Worm (Caenorhabditis elegans) whole organism, L1 larva: Measurements from ENCODE around the gene let-805.
A peak's percentile ranks its signal among the peaks of the same experiment; 100 is the strongest.

ENCODE experiments used
- C34B4.2 ChIP-seq: sonication (generic microtip); optimal IDR thresholded peaks from 2 replicates; lab custom pipeline; 2017; ENCODE audit warnings: mild to moderate bottlenecking, missing genetic modification characterization, missing compliant biosample characterization
- F16B12.6 ChIP-seq: fragments of 150-350 bp; optimal IDR thresholded peaks from 2 replicates; lab custom pipeline; 2014; ENCODE audit warnings: missing biosample characterization, missing genetic modification characterization
- aha-1 ChIP-seq: fragments of 150-350 bp; optimal IDR thresholded peaks from 2 replicates; lab custom pipeline; 2014; ENCODE audit warnings: missing biosample characterization, missing genetic modification characterization
- aly-2 ChIP-seq: fragments of 150-350 bp; optimal IDR thresholded peaks from 2 replicates; lab custom pipeline; 2014; ENCODE audit warnings: missing biosample characterization, missing genetic modification characterization
- ama-1 ChIP-seq: fragments of 150-350 bp; optimal IDR thresholded peaks from 2 replicates; lab custom pipeline; 2014
- blmp-1 ChIP-seq: fragments of 150-350 bp; optimal IDR thresholded peaks from 2 replicates; lab custom pipeline; 2014; ENCODE audit warnings: missing biosample characterization, missing genetic modification characterization
- dpl-1 ChIP-seq, 3 experiments: fragments of 150-350 bp in 2 of 3; sonication (generic microtip) in 1 of 3; optimal IDR thresholded peaks; 2 replicates each; lab custom pipeline; 2014 to 2017; ENCODE audit warnings: missing biosample characterization in 3 of 3, missing genetic modification characterization in 3 of 3, missing genetic modification reagents in 3 of 3
- dsc-1 ChIP-seq: sonication (generic microtip); optimal IDR thresholded peaks from 2 replicates; lab custom pipeline; 2016; ENCODE audit warnings: mild to moderate bottlenecking, missing genetic modification characterization, missing compliant biosample characterization
- efl-1 ChIP-seq, 4 experiments: fragments of 150-350 bp; optimal IDR thresholded peaks in 3 of 4; peaks in 1 of 4; 1 replicate in 1 of 4; 2 replicates in 3 of 4; lab custom pipeline; 2014; ENCODE audit warnings: missing biosample characterization in 2 of 4, missing genetic modification characterization in 2 of 4, missing genetic modification reagents in 2 of 4
- egl-13 ChIP-seq: sonication (generic microtip); optimal IDR thresholded peaks from 2 replicates; lab custom pipeline; 2016; ENCODE audit warnings: missing genotype, missing genetic modification reagents, missing genetic modification characterization, missing compliant biosample characterization
- egl-27 ChIP-seq, 2 experiments: fragments of 150-350 bp in 1 of 2; sonication (generic microtip); optimal IDR thresholded peaks; 3 replicates each; lab custom pipeline; 2017 to 2018; ENCODE audit warnings: missing biosample characterization in 2 of 2, missing genetic modification characterization in 2 of 2, missing genetic modification reagents in 2 of 2
- elt-2 ChIP-seq: sonication (generic microtip); optimal IDR thresholded peaks from 2 replicates; lab custom pipeline; 2016; ENCODE audit warnings: missing genetic modification characterization, mild to moderate bottlenecking, inconsistent platforms, missing compliant biosample characterization, missing genetic modification reagents
- fkh-10 ChIP-seq: sonication (generic microtip); optimal IDR thresholded peaks from 2 replicates; lab custom pipeline; 2017; ENCODE audit warnings: missing biosample characterization, missing genetic modification reagents, missing genetic modification characterization
- fkh-4 ChIP-seq: sonication (generic microtip); optimal IDR thresholded peaks from 2 replicates; lab custom pipeline; 2016; ENCODE audit warnings: missing compliant biosample characterization, missing genetic modification characterization, borderline replicate concordance
- fkh-8 ChIP-seq: sonication (generic microtip); optimal IDR thresholded peaks from 2 replicates; lab custom pipeline; 2016; ENCODE audit warnings: mild to moderate bottlenecking, missing genetic modification characterization, missing compliant biosample characterization
- fos-1 ChIP-seq: fragments of 150-350 bp; optimal IDR thresholded peaks from 2 replicates; lab custom pipeline; 2014; ENCODE audit warnings: missing biosample characterization, missing genetic modification characterization
- hlh-4 ChIP-seq: sonication (generic microtip); optimal IDR thresholded peaks from 2 replicates; lab custom pipeline; 2016; ENCODE audit warnings: mild to moderate bottlenecking, missing genetic modification characterization, missing compliant biosample characterization
- jun-1 ChIP-seq: fragments of 150-350 bp; optimal IDR thresholded peaks from 2 replicates; lab custom pipeline; 2014; ENCODE audit warnings: missing biosample characterization, missing genetic modification reagents, missing genetic modification characterization
- lin-35 ChIP-seq, 2 experiments: fragments of 150-350 bp; optimal IDR thresholded peaks; 2 replicates each; lab custom pipeline; 2014; ENCODE audit warnings: missing biosample characterization in 2 of 2, missing genetic modification characterization in 2 of 2, missing genetic modification reagents in 2 of 2
- lin-39 ChIP-seq: fragments of 150-350 bp; optimal IDR thresholded peaks from 2 replicates; lab custom pipeline; 2014; ENCODE audit warnings: missing biosample characterization, missing genetic modification reagents, missing genetic modification characterization
- lir-3 ChIP-seq: sonication (generic microtip); optimal IDR thresholded peaks from 2 replicates; lab custom pipeline; 2016; ENCODE audit warnings: mild to moderate bottlenecking, missing genetic modification characterization, moderate library complexity, missing compliant biosample characterization; ENCODE audit not compliant: poor library complexity
- lsy-2 ChIP-seq, 2 experiments: fragments of 150-350 bp; optimal IDR thresholded peaks; 2 replicates each; lab custom pipeline; 2014; ENCODE audit warnings: missing biosample characterization in 2 of 2, missing genetic modification characterization in 2 of 2
- mef-2 ChIP-seq: fragments of 150-350 bp; optimal IDR thresholded peaks from 2 replicates; lab custom pipeline; 2014; ENCODE audit warnings: missing biosample characterization, missing genetic modification characterization
- mep-1 ChIP-seq: fragments of 150-350 bp; optimal IDR thresholded peaks from 2 replicates; lab custom pipeline; 2014; ENCODE audit warnings: missing biosample characterization, missing genetic modification characterization
- nhr-19 ChIP-seq: fragments of 200-800 bp; sonication (Bioruptor generic); conservative IDR thresholded peaks from 2 replicates; pipeline ENCODE4 v1.3.6; 2022; ENCODE audit warnings: missing genetic modification characterization, missing compliant biosample characterization
- nhr-28 ChIP-seq: fragments of 150-350 bp; optimal IDR thresholded peaks from 2 replicates; lab custom pipeline; 2014; ENCODE audit warnings: missing biosample characterization, missing genetic modification characterization
- nhr-76 ChIP-seq: sonication (generic microtip); optimal IDR thresholded peaks from 2 replicates; lab custom pipeline; 2017; ENCODE audit warnings: missing biosample characterization, missing genetic modification characterization
- nhr-77 ChIP-seq: fragments of 150-350 bp; optimal IDR thresholded peaks from 2 replicates; lab custom pipeline; 2014; ENCODE audit warnings: missing biosample characterization, missing genetic modification characterization
- nhr-85 ChIP-seq: sonication (generic microtip); peaks from one replicate; lab custom pipeline; 2016; ENCODE audit warnings: missing genetic modification characterization, inconsistent platforms, missing compliant biosample characterization
- skn-1 ChIP-seq: fragments of 150-350 bp; optimal IDR thresholded peaks from 2 replicates; lab custom pipeline; 2014; ENCODE audit warnings: missing biosample characterization, missing genetic modification characterization
- snu-23 ChIP-seq: sonication (generic microtip); optimal IDR thresholded peaks from 2 replicates; lab custom pipeline; 2016; ENCODE audit warnings: missing genetic modification characterization, missing compliant biosample characterization
- sup-37 ChIP-seq: fragments of 200-800 bp; sonication (Bioruptor generic); optimal IDR thresholded peaks from 2 replicates; lab custom pipeline; 2018; ENCODE audit warnings: mild to moderate bottlenecking, missing genetic modification characterization, missing compliant biosample characterization
- swsn-7 ChIP-seq: sonication (generic microtip); optimal IDR thresholded peaks from 2 replicates; lab custom pipeline; 2016; ENCODE audit warnings: missing genetic modification characterization, missing compliant biosample characterization
- unc-130 ChIP-seq: fragments of 150-350 bp; optimal IDR thresholded peaks from 2 replicates; lab custom pipeline; 2017; ENCODE audit warnings: missing biosample characterization, missing genetic modification characterization, inconsistent platforms
- unc-30 ChIP-seq: sonication (generic microtip); optimal IDR thresholded peaks from 2 replicates; lab custom pipeline; 2017; ENCODE audit warnings: missing biosample characterization, missing genetic modification characterization
- unc-86 ChIP-seq: sonication (generic microtip); optimal IDR thresholded peaks from 2 replicates; lab custom pipeline; 2016; ENCODE audit warnings: missing genetic modification characterization, missing compliant biosample characterization
- xbp-1 ChIP-seq: sonication (generic microtip); optimal IDR thresholded peaks from 2 replicates; lab custom pipeline; 2016; ENCODE audit warnings: missing genetic modification characterization, missing compliant biosample characterization
- zag-1 ChIP-seq: fragments of 150-350 bp; optimal IDR thresholded peaks from 2 replicates; lab custom pipeline; 2014; ENCODE audit warnings: missing biosample characterization, missing genetic modification characterization
- zip-4 ChIP-seq: fragments of 200-800 bp; sonication (Bioruptor generic); optimal IDR thresholded peaks from 2 replicates; lab custom pipeline; 2018; ENCODE audit warnings: mild to moderate bottlenecking, missing genetic modification characterization, moderate library complexity, missing compliant biosample characterization
- ztf-4 ChIP-seq: fragments of 150-350 bp; optimal IDR thresholded peaks from 2 replicates; lab custom pipeline; 2014; ENCODE audit warnings: missing biosample characterization, missing genetic modification characterization

let-805 gene

DNA sequence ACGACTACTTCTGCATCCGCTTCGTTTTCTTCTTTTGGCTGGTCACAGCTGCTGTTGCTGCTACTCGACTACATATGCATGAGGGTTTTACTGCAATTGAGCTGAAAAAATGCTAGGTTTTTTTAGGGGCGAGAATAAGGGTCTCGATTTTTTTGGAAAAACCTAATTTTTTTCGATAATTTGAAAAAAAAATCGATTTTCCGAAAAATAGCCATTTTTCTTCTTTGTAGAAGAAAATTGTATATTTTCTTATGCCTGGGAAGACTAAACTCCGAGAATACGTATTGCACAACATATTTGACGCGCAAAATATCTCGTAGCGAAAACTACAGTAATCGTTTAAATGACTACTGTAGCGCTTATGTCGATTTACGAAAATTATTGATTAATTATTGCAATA is 58.6 kb downstream of the let-805 start, which contains the start of gene tmem-132:
Gene tmem-132, minus strand, starts transcription at position 101 of the 400 bp plus-strand sequence.
- TF ChIP-seq nhr-28 (tag; lab: Kevin White, UChicago) = no peak
- TF ChIP-seq unc-30 = no peak
- no peak for TF ChIP-seq snu-23 (GFP tag; lab: Kevin White, UChicago)
- TF ChIP-seq nhr-85 (tag; lab: Kevin White, UChicago) = no peak
- no peak for TF ChIP-seq C34B4.2
- no peak for TF ChIP-seq fkh-10 (GFP tag; lab: Kevin White, UChicago)
- TF ChIP-seq fkh-8 (tag; lab: Kevin White, UChicago) = no peak
- no peak for TF ChIP-seq hlh-4 (tag; lab: Kevin White, UChicago)

DNA sequence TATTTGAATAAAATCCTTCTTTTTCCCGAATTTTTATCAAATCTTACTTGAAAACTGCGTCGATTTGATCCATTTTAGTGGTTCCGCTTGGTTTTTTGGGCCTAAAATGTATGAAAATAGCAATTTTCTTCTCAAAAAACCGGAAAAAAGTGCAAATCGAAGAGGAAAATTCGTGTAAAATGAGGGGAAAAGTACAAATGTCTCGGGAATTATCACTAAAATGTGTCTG is 67.0 kb downstream of the let-805 start, which contains the start of gene Y71H2AM.11:
Gene Y71H2AM.11, minus strand, starts transcription at position 101 of the 229 bp plus-strand sequence.
- TF ChIP-seq dsc-1 (tag; lab: Kevin White, UChicago) = no peak
- TF ChIP-seq blmp-1 = no peak
- TF ChIP-seq fkh-8 (tag; lab: Kevin White, UChicago) = no peak
- TF ChIP-seq unc-130 = no peak
- no peak for TF ChIP-seq xbp-1 (tag; lab: Kevin White, UChicago)
- TF ChIP-seq hlh-4 (tag; lab: Kevin White, UChicago) = no peak
- no peak for TF ChIP-seq nhr-76 (tag; lab: Kevin White, UChicago)
- no peak for TF ChIP-seq zip-4
- no peak for TF ChIP-seq fkh-4 (tag; lab: Kevin White, UChicago)
- TF ChIP-seq ama-1 = no peak
- no peak for TF ChIP-seq swsn-7 (tag; lab: Kevin White, UChicago)
- no peak for TF ChIP-seq nhr-77
- TF ChIP-seq elt-2 (tag; lab: Kevin White, UChicago) = no peak
- TF ChIP-seq, all 84 proteins: peak for 0

ce11 chrIII:2725221-2726203 is 67.6 kb downstream of the let-805 start, which contains the start of gene cosa-1:
Gene cosa-1, plus strand, starts transcription at chrIII:2726116.
- TF ChIP-seq lsy-2 (tag; optimal IDR thresholded peaks at IDR 0.05; lab: Kevin White, UChicago) (peak in 1 of 2 experiments; percentile 18), mef-2 (tag; lab: Kevin White, UChicago) (no peak), F16B12.6 (peak; percentile 75), unc-130 (peak; percentile 7), aha-1 (tag; lab: Kevin White, UChicago) (no peak), jun-1 (tag; lab: Kevin White, UChicago) (no peak), unc-86 (no peak), efl-1 (optimal IDR thresholded peaks at IDR 0.05; lab: Kevin White, UChicago) (peak in 1 of 2 experiments; percentile 13), efl-1 (GFP tag; optimal IDR thresholded peaks at IDR 0.05 in 1 of 2; lab: Kevin White, UChicago) (peak; percentile 0 to 50), mep-1 (peak; percentile 5), egl-27 (tag; optimal IDR thresholded peaks at IDR 0.05; lab: Kevin White, UChicago) (no peak), lir-3 (tag; lab: Kevin White, UChicago) (no peak), nhr-19 (GFP tag; lab: Robert Waterston, UW) (no peak), lin-39 (no peak), dpl-1 (GFP tag; optimal IDR thresholded peaks at IDR 0.05; lab: Kevin White, UChicago) (peak in 1 of 3 experiments; percentile 38), aly-2 (tag; lab: Kevin White, UChicago) (no peak), zag-1 (tag; lab: Kevin White, UChicago) (no peak), skn-1 (tag; lab: Kevin White, UChicago) (no peak), egl-13 (tag; lab: Kevin White, UChicago) (no peak), nhr-28 (tag; lab: Kevin White, UChicago) (no peak), lin-35 (GFP tag; optimal IDR thresholded peaks at IDR 0.05; lab: Kevin White, UChicago) (peak in 1 of 2 experiments; percentile 12), blmp-1 (peak; percentile 9), sup-37 (GFP tag; lab: Kevin White, UChicago) (no peak), fkh-4 (tag; lab: Kevin White, UChicago) (no peak), fos-1 (tag; lab: Kevin White, UChicago) (peak; percentile 6), ztf-4 (tag; lab: Kevin White, UChicago) (no peak)
